Fruit fly (Drosophila melanogaster): ENCODE data around the gene Cralbp.
A peak's percentile ranks its signal among the peaks of the same experiment; 100 is the strongest.

DNA sequence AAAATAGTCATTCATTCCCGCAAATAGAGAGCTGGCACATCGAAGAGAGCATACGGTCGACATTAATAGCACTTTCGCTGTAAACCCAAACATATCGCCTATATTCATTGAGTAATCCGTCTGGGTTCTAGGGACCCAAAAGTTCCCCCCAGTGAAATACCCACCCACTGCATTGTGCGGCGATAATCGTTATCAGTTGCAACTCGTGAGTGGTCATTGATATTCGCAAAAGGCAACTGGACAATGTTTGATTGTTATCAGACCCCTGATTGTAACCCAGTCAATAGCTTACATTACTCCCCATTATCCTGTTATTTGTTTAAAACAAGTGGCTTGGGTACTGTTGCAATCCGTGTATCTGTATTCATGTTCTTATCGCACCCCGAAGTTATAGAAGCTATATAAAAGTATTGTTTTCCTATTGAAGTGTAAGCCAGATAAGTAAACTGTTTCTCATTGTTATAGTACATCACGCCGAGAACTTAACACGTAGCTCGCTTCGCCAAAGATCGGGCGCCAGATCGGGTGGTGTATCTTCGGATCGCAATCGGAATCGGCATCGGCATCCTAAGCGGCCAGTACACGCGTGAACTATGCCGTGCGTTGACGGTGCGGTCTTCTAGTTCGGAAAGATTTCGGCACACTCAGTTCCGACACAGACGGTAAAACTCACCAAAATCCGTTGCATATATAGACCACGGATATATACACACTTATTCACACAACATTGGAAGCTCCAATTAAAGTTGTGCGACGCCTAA, 32.7 kb downstream of the Cralbp start:
- TF ChIP-seq CG13204 (GFP tag; optimal IDR thresholded peaks at IDR 0.05): no peak
- no peak for TF ChIP-seq rn (GFP tag; IDR thresholded peaks at IDR 0.05)
- TF ChIP-seq EcR (GFP tag; optimal IDR thresholded peaks at IDR 0.05): peak; percentile 17
- no peak for TF ChIP-seq CG8301 (tag; optimal IDR thresholded peaks at IDR 0.05)
- no peak for TF ChIP-seq CG15710 (tag; optimal IDR thresholded peaks at IDR 0.05)
- no peak for TF ChIP-seq CG34367 (tag; optimal IDR thresholded peaks at IDR 0.05)

All from whole organism, pupa.